Fruit fly (Drosophila melanogaster) whole organism, embryonic: Measurements from ENCODE around the gene ninaE.

Source experiments
- Atf-2 ChIP-seq: fragments of 200-800 bp; sonication (Bioruptor generic); optimal IDR thresholded peaks from 2 replicates; lab custom pipeline; 2016; ENCODE audit warnings: missing biosample characterization, missing genetic modification characterization
- Awh ChIP-seq: fragments of 200-800 bp; sonication (Bioruptor generic); IDR thresholded peaks from 2 replicates; pipeline ENCODE4, ENCODE4 v1.3.6; 2022; ENCODE audit warnings: missing biosample characterization, missing genetic modification characterization
- CG10431 ChIP-seq: fragments of 200-800 bp; sonication (Bioruptor generic); optimal IDR thresholded peaks from 3 replicates; lab custom pipeline; 2018; ENCODE audit warnings: missing biosample characterization, mild to moderate bottlenecking, missing genetic modification characterization
- CG11398 ChIP-seq: fragments of 200-800 bp; sonication (Bioruptor generic); optimal IDR thresholded peaks from 2 replicates; lab custom pipeline; 2016; ENCODE audit warnings: missing biosample characterization, missing genetic modification characterization
- CG11696 ChIP-seq: fragments of 200-800 bp; sonication (Bioruptor generic); IDR thresholded peaks from 2 replicates; pipeline ENCODE4 v1.3.6; 2022; ENCODE audit warnings: missing biosample characterization, missing genetic modification characterization
- CG12391 ChIP-seq: fragments of 200-800 bp; sonication (Bioruptor generic); optimal IDR thresholded peaks from 3 replicates; lab custom pipeline; 2018; ENCODE audit warnings: missing biosample characterization, mild to moderate bottlenecking, missing genetic modification characterization, moderate library complexity
- CG13424 ChIP-seq: fragments of 200-800 bp; sonication (Bioruptor generic); optimal IDR thresholded peaks from 2 replicates; lab custom pipeline; 2019; ENCODE audit warnings: missing biosample characterization, mild to moderate bottlenecking, missing genetic modification characterization, moderate library complexity
- CG14710 ChIP-seq: fragments of 200-800 bp; sonication (Bioruptor generic); optimal IDR thresholded peaks from 3 replicates; lab custom pipeline; 2019; ENCODE audit warnings: missing biosample characterization, mild to moderate bottlenecking, missing genetic modification characterization, moderate library complexity
- CG17186 ChIP-seq: fragments of 200-800 bp; sonication (Bioruptor generic); optimal IDR thresholded peaks from 3 replicates; lab custom pipeline; 2017; ENCODE audit warnings: missing biosample characterization, missing genetic modification reagents, missing genetic modification characterization
- CG18599 ChIP-seq: fragments of 200-800 bp; sonication (Bioruptor generic); optimal IDR thresholded peaks from 3 replicates; lab custom pipeline; 2017; ENCODE audit warnings: missing biosample characterization, missing genetic modification characterization, mild to moderate bottlenecking, moderate library complexity, missing genetic modification reagents
- CG2199 ChIP-seq: fragments of 200-800 bp; sonication (Bioruptor generic); IDR thresholded peaks from 3 replicates; pipeline ENCODE4 v1.3.6; 2022; ENCODE audit warnings: missing biosample characterization, missing genetic modification characterization
- CG2678 ChIP-seq: fragments of 200-800 bp; sonication (Bioruptor generic); optimal IDR thresholded peaks from 3 replicates; lab custom pipeline; 2019; ENCODE audit warnings: missing biosample characterization, mild to moderate bottlenecking, missing genetic modification characterization, moderate library complexity
- CG3163 ChIP-seq: fragments of 200-800 bp; sonication (Bioruptor generic); optimal IDR thresholded peaks from 3 replicates; lab custom pipeline; 2016; ENCODE audit warnings: missing biosample characterization, missing genetic modification characterization
- CG3281 ChIP-seq: fragments of 200-800 bp; sonication (Bioruptor generic); optimal IDR thresholded peaks from 3 replicates; lab custom pipeline; 2017; ENCODE audit warnings: missing biosample characterization, mild to moderate bottlenecking, missing genetic modification characterization
- CG3407 ChIP-seq: fragments of 200-800 bp; sonication (Bioruptor generic); optimal IDR thresholded peaks from 2 replicates; lab custom pipeline; 2018; ENCODE audit warnings: missing biosample characterization, mild to moderate bottlenecking, missing genetic modification characterization
- CG34224 ChIP-seq: fragments of 200-800 bp; sonication (Bioruptor generic); IDR thresholded peaks from 3 replicates; pipeline ENCODE4 v1.3.6; 2022; ENCODE audit warnings: missing biosample characterization, missing genetic modification characterization; ENCODE audit not compliant: partially characterized antibody
- CG6254 ChIP-seq: fragments of 200-800 bp; sonication (Bioruptor generic); optimal IDR thresholded peaks from 3 replicates; lab custom pipeline; 2017; ENCODE audit warnings: mild to moderate bottlenecking, missing biosample characterization, missing genetic modification reagents, missing genetic modification characterization
- CG6854 ChIP-seq: fragments of 200-800 bp; sonication (Bioruptor generic); optimal IDR thresholded peaks from 3 replicates; lab custom pipeline; 2017; ENCODE audit warnings: missing biosample characterization, mild to moderate bottlenecking, missing genetic modification characterization
- CG7372 ChIP-seq: fragments of 200-800 bp; sonication (Bioruptor generic); IDR thresholded peaks from 2 replicates; pipeline ENCODE4 v1.3.6; 2022; ENCODE audit warnings: missing biosample characterization, missing genetic modification characterization
- CG7556 ChIP-seq: fragments of 200-800 bp; sonication (Bioruptor generic); optimal IDR thresholded peaks from 2 replicates; lab custom pipeline; 2017; ENCODE audit warnings: missing biosample characterization, mild to moderate bottlenecking, missing genetic modification characterization
- CG8478 ChIP-seq: fragments of >200 bp; optimal IDR thresholded peaks from 2 replicates; lab custom pipeline; 2018
- CG8765 ChIP-seq: fragments of 200-800 bp; sonication (Bioruptor generic); IDR thresholded peaks from 2 replicates; pipeline ENCODE4 v1.3.6; 2022; ENCODE audit warnings: missing biosample characterization, missing genetic modification characterization
- CG9727 ChIP-seq: fragments of 200-800 bp; sonication (Bioruptor generic); optimal IDR thresholded peaks from 3 replicates; lab custom pipeline; 2017; ENCODE audit warnings: missing biosample characterization, mild to moderate bottlenecking, missing genetic modification characterization
- Drgx ChIP-seq: fragments of 200-800 bp; sonication (Bioruptor generic); IDR thresholded peaks from 2 replicates; pipeline ENCODE4 v1.3.6; 2022; ENCODE audit warnings: missing biosample characterization, missing genetic modification characterization
- Eip74EF ChIP-seq, 2 experiments: fragments of 200-800 bp in 1 of 2; fragments of >200 bp in 1 of 2; sonication (Bioruptor generic) in 1 of 2; optimal IDR thresholded peaks; 2 replicates each; lab custom pipeline; 2017 to 2019; ENCODE audit warnings: missing biosample characterization in 2 of 2, missing genetic modification characterization in 2 of 2, mild to moderate bottlenecking in 1 of 2, moderate library complexity in 1 of 2
- Elba2 ChIP-seq: fragments of 200-800 bp; sonication (Bioruptor generic); optimal IDR thresholded peaks from 3 replicates; lab custom pipeline; 2016; ENCODE audit warnings: missing biosample characterization, missing genetic modification characterization
- Fer2 ChIP-seq: fragments of 200-800 bp; sonication (Bioruptor generic); optimal IDR thresholded peaks from 2 replicates; lab custom pipeline; 2018; ENCODE audit warnings: missing biosample characterization, mild to moderate bottlenecking, missing genetic modification characterization, moderate library complexity
- GATAe ChIP-seq: fragments of 200-800 bp; sonication (Bioruptor generic); conservative IDR thresholded peaks from 2 replicates; pipeline ENCODE4 v1.3.6; 2022; ENCODE audit warnings: missing biosample characterization, missing genetic modification characterization
- Hr51 ChIP-seq, 2 experiments: fragments of 200-800 bp; sonication (Bioruptor generic); optimal IDR thresholded peaks; 2 replicates in 1 of 2; 3 replicates in 1 of 2; lab custom pipeline; 2016 to 2018; ENCODE audit warnings: missing biosample characterization in 2 of 2, missing genetic modification characterization in 2 of 2, mild to moderate bottlenecking in 1 of 2, moderate library complexity in 1 of 2
- Hsf ChIP-seq: fragments of 200-800 bp; sonication (Bioruptor generic); optimal IDR thresholded peaks from 3 replicates; lab custom pipeline; 2016; ENCODE audit warnings: missing biosample characterization, missing genetic modification characterization
- NC2α ChIP-seq: fragments of 200-800 bp; sonication (Bioruptor generic); optimal IDR thresholded peaks from 2 replicates; lab custom pipeline; 2016; ENCODE audit warnings: missing biosample characterization, missing genetic modification characterization
- NK7.1 ChIP-seq: fragments of 200-800 bp; sonication (Bioruptor generic); optimal IDR thresholded peaks from 3 replicates; lab custom pipeline; 2016; ENCODE audit warnings: missing biosample characterization, missing genetic modification characterization
- Oaz ChIP-seq: fragments of 200-800 bp; sonication (Bioruptor generic); IDR thresholded peaks from 2 replicates; pipeline ENCODE4 v1.3.6; 2022; ENCODE audit warnings: missing biosample characterization, missing genetic modification characterization
- Sin3A ChIP-seq: fragments of >200 bp; optimal IDR thresholded peaks from 2 replicates; lab custom pipeline; 2018
- btn ChIP-seq: fragments of 200-800 bp; sonication (Bioruptor generic); optimal IDR thresholded peaks from 2 replicates; lab custom pipeline; 2016; ENCODE audit warnings: missing biosample characterization, missing genetic modification characterization
- chif ChIP-seq, 2 experiments: fragments of 200-800 bp; sonication (Bioruptor generic); optimal IDR thresholded peaks; 3 replicates each; lab custom pipeline; 2016; ENCODE audit warnings: missing biosample characterization in 2 of 2, missing genetic modification characterization in 2 of 2
- dysf ChIP-seq: fragments of 200-800 bp; sonication (Bioruptor generic); IDR thresholded peaks from 3 replicates; pipeline ENCODE4 v1.3.6; 2022; ENCODE audit warnings: missing biosample characterization, missing genetic modification characterization
- klu ChIP-seq: fragments of 200-800 bp; sonication (Bioruptor generic); IDR thresholded peaks from 2 replicates; pipeline ENCODE4 v1.3.6; 2022; ENCODE audit warnings: missing biosample characterization, missing genetic modification characterization
- lmd ChIP-seq: fragments of 200-800 bp; sonication (Bioruptor generic); IDR thresholded peaks from 2 replicates; pipeline ENCODE4 v1.3.6; 2022; ENCODE audit warnings: missing biosample characterization, missing genetic modification characterization
- lov ChIP-seq, 2 experiments: fragments of 200-800 bp in 1 of 2; fragments of >200 bp in 1 of 2; sonication (Bioruptor generic) in 1 of 2; IDR thresholded peaks in 1 of 2; optimal IDR thresholded peaks in 1 of 2; 2 replicates in 1 of 2; 3 replicates in 1 of 2; pipeline versions ENCODE4 v1.3.6 to Lab custom; 2017 to 2022; ENCODE audit warnings: missing biosample characterization in 1 of 2, missing genetic modification characterization in 1 of 2
- nmo ChIP-seq: fragments of 200-800 bp; sonication (Bioruptor generic); optimal IDR thresholded peaks from 2 replicates; lab custom pipeline; 2018; ENCODE audit warnings: missing biosample characterization, mild to moderate bottlenecking, missing genetic modification characterization, moderate library complexity
- shn ChIP-seq: fragments of 200-800 bp; sonication (Bioruptor generic); optimal IDR thresholded peaks from 3 replicates; lab custom pipeline; 2016; ENCODE audit warnings: missing biosample characterization, missing genetic modification characterization
- so ChIP-seq: fragments of 200-800 bp; sonication (Bioruptor generic); IDR thresholded peaks from 3 replicates; pipeline ENCODE4 v1.3.6; 2022; ENCODE audit warnings: missing biosample characterization, missing genetic modification characterization
- sob ChIP-seq: fragments of 200-800 bp; sonication (Bioruptor generic); IDR thresholded peaks from 2 replicates; pipeline ENCODE4 v1.3.6; 2022; ENCODE audit warnings: missing biosample characterization, missing genetic modification characterization
- sqz ChIP-seq: fragments of 200-800 bp; sonication (Bioruptor generic); optimal IDR thresholded peaks from 3 replicates; lab custom pipeline; 2018; ENCODE audit warnings: missing biosample characterization, mild to moderate bottlenecking, missing genetic modification characterization
- ssp ChIP-seq: fragments of 200-800 bp; sonication (Bioruptor generic); IDR thresholded peaks from 2 replicates; pipeline ENCODE4 v1.3.6; 2022; ENCODE audit warnings: missing biosample characterization, missing genetic modification characterization
- vfl ChIP-seq: fragments of 200-800 bp; sonication (Bioruptor generic); optimal IDR thresholded peaks from 2 replicates; lab custom pipeline; 2016; ENCODE audit warnings: missing biosample characterization, missing genetic modification characterization
- wek ChIP-seq: fragments of 200-800 bp; sonication (Bioruptor generic); optimal IDR thresholded peaks from 3 replicates; lab custom pipeline; 2018; ENCODE audit warnings: missing biosample characterization, mild to moderate bottlenecking, missing genetic modification characterization, moderate library complexity
- yki ChIP-seq: fragments of >200 bp; optimal IDR thresholded peaks from 3 replicates; lab custom pipeline; 2018

Gene ninaE

DNA sequence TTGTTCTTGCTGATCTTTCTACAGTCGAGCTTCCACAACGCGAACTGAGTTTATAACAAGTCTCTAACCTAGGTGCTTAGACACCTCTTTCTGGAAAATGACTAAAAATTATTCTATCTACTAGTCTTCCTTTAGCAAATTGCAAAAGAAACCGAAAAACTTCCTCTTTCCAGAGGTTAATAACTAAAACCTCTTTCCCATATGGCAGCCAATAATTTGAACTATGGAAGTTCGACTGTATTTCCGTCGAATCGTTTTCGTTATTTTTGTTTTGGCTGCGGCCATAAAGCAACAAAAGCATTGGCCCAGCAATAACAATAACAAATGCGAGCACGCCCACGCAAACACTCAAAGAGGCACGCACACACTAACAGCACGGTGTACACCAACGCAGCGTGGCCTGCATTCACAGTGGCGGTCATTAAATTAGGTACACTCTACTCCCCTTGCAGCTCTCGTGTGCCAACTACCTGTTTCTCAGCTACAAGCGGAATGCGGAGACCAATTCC is 7.5 kb downstream of the ninaE start (continued):
- TF ChIP-seq CG3163 (GFP tag; lab: Kevin White, UChicago) (peak; percentile 31), CG11696 (peak; percentile 82), CG9727 (peak; percentile 47), nmo (peak; percentile 46), Fer2 (peak; percentile 1), NC2α (GFP tag; lab: Kevin White, UChicago) (no peak), Sin3A (lab: Kevin White, UChicago) (no peak), Eip74EF (GFP tag; optimal IDR thresholded peaks at IDR 0.05; lab: Kevin White, UChicago) (peak in 1 of 2 experiments; percentile 71), dysf (GFP tag; lab: Robert Waterston, UW) (peak; percentile 53; the same call in 1 of the 3 replicates), CG7372 (peak; percentile 55; the same call in 1 of the 2 replicates), Hsf (GFP tag; lab: Kevin White, UChicago) (peak; percentile 34), vfl (GFP tag; lab: Kevin White, UChicago) (no peak), CG34224 (0 out of 3 replicates have a peak, but pooled peaks have one; percentile 16), Oaz (GFP tag; lab: Robert Waterston, UW) (no peak), CG10431 (GFP tag; lab: Kevin White, UChicago) (peak; percentile 60), yki (lab: Kevin White, UChicago) (no peak), btn (GFP tag; lab: Kevin White, UChicago) (peak; percentile 37), Hr51 (GFP tag; optimal IDR thresholded peaks at IDR 0.05; lab: Kevin White, UChicago) (peak in 1 of 2 experiments; percentile 75), sqz (GFP tag; lab: Kevin White, UChicago) (peak; percentile 59), lmd (GFP tag; lab: Robert Waterston, UW) (0 out of 2 replicates have a peak, but pooled peaks have one; percentile 15), CG8765 (GFP tag; lab: Robert Waterston, UW) (no peak), CG17186 (GFP tag; lab: Kevin White, UChicago) (peak; percentile 14), sob (GFP tag; lab: Robert Waterston, UW) (peak; percentile 58), CG2678 (peak; percentile 79), so (GFP tag; lab: Robert Waterston, UW) (0 out of 3 replicates have a peak, but pooled peaks have one; percentile 37), CG14710 (tag; lab: Kevin White, UChicago) (peak; percentile 28), CG13424 (tag; lab: Kevin White, UChicago) (peak; percentile 66), chif (GFP tag; optimal IDR thresholded peaks at IDR 0.05; lab: Kevin White, UChicago) (peak; percentile 13 to 24), klu (GFP tag; lab: Robert Waterston, UW) (peak; percentile 22; the same call in 1 of the 2 replicates), CG8478 (lab: Kevin White, UChicago) (no peak), CG18599 (peak; percentile 76), CG2199 (GFP tag; lab: Robert Waterston, UW) (0 out of 3 replicates have a peak, but pooled peaks have one; percentile 52), Drgx (GFP tag; lab: Robert Waterston, UW) (peak; percentile 37; the same call in 1 of the 2 replicates), lov (optimal IDR thresholded peaks at IDR 0.05; lab: Kevin White, UChicago) (no peak), lov (GFP tag; IDR thresholded peaks at IDR 0.05; lab: Robert Waterston, UW) (0 out of 3 replicates have a peak, but pooled peaks have one; percentile 55), CG12391 (tag; lab: Kevin White, UChicago) (peak; percentile 64), CG3407 (GFP tag; lab: Kevin White, UChicago) (peak; percentile 17), CG3281 (GFP tag; lab: Kevin White, UChicago) (peak; percentile 51), Atf-2 (GFP tag; lab: Kevin White, UChicago) (no peak), wek (GFP tag; lab: Kevin White, UChicago) (peak; percentile 0), ssp (GFP tag; lab: Robert Waterston, UW) (0 out of 2 replicates have a peak, but pooled peaks have one; percentile 10), CG11398 (no peak), Awh (GFP tag; lab: Robert Waterston, UW) (0 out of 2 replicates have a peak, but pooled peaks have one; percentile 20), GATAe (GFP tag; lab: Robert Waterston, UW) (0 out of 2 replicates have a peak, but pooled peaks have one; percentile 12), CG6254 (peak; percentile 8), Elba2 (no peak), shn (GFP tag; lab: Kevin White, UChicago) (peak; percentile 27), NK7.1 (GFP tag; lab: Kevin White, UChicago) (no peak), CG7556 (GFP tag; lab: Kevin White, UChicago) (peak; percentile 49), CG6854 (peak; percentile 22)
